Fruit fly (Drosophila melanogaster): ENCODE data around the gene Or65b.
A peak's percentile ranks its signal among the peaks of the same experiment; 100 is the strongest.

DNA sequence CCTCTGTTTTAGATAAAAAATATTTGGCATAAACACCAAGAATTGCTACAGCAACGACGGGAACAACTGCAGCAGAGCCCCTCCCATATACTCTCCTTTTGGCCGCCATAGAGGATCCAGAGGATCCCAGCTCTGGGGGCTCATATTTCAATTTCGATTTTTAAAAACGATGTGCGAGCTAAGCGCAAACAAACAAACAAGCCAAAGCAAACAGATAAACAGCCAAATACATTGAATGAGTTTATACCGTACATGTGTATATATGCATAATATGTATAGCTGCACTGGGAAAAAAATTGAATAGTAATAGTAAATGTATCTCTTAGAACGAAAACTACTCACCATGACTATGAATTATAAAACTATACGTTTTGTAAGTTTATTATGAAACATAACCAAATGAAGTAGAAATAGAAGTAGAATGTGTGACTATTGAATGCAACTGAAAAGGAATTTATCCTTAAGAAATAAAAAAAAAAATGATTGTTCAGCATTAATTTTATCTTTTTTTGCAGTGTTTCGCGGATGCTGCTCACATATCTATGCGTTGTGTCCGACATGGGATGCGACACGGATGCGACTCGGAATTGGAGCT lies 13.3 kb upstream of the Or65b start:
- no peak for TF ChIP-seq pnt (GFP tag; optimal IDR thresholded peaks at IDR 0.05)
- no peak for TF ChIP-seq CoRest (tag; optimal IDR thresholded peaks at IDR 0.05)
- peak; percentile 13 for TF ChIP-seq CG14710 (tag; optimal IDR thresholded peaks at IDR 0.05)
- no peak for TF ChIP-seq gce (GFP tag; IDR thresholded peaks at IDR 0.05)
- no peak for TF ChIP-seq Deaf1 (tag; optimal IDR thresholded peaks at IDR 0.05)
- no peak for TF ChIP-seq aop (GFP tag; IDR thresholded peaks at IDR 0.05)
- no peak for TF ChIP-seq CG4404 (GFP tag; IDR thresholded peaks at IDR 0.05)
- no peak for TF ChIP-seq psq (GFP tag; optimal IDR thresholded peaks at IDR 0.05)
